Fruit fly (Drosophila melanogaster) Kc167 (cell line): ENCODE measurements around the gene cin.

Experiments
- h ChIP-seq: fragments of >200 bp; optimal IDR thresholded peaks from 3 replicates; lab custom pipeline; 2018; ENCODE audit warnings: missing external identifiers
- insv ChIP-seq: fragments of >200 bp; optimal IDR thresholded peaks from 3 replicates; lab custom pipeline; 2018; ENCODE audit warnings: missing external identifiers
- psq ChIP-seq: fragments of >200 bp; optimal IDR thresholded peaks from 2 replicates; lab custom pipeline; 2017; ENCODE audit warnings: missing external identifiers

DNA sequence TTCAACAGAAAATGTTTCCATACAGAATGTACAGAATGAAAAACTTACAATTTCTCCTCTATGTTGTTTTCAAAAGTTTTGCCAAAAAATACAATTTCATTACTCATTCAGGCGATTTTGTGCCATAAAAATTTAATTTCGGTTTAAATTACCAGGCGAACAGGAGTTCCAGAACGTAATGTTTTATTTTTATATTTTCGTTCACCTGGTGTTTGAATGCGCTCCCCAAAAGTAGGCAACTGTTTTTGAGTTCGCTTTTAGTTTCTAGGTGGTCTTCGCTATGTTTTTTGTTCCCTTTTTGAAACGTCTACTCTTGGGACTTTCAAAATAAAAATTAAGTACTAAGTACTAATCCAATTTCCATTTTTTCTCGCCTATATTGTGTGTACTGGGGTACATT is 10.2 kb downstream of the cin start:
- TF ChIP-seq psq (lab: Kevin White, UChicago) (no peak), h (lab: Kevin White, UChicago) (no peak), insv (lab: Kevin White, UChicago) (no peak)
